Worm (Caenorhabditis elegans) whole organism, L4 larva: ENCODE results near the gene F13E9.5.

ENCODE experiments used
- F37D6.2 ChIP-seq: sonication (generic microtip); optimal IDR thresholded peaks from 2 replicates; lab custom pipeline; 2016; ENCODE audit warnings: mild to moderate bottlenecking, missing genetic modification characterization, missing compliant biosample characterization
- F44E2.7 ChIP-seq: fragments of 200-800 bp; sonication (Bioruptor generic); IDR thresholded peaks from 2 replicates; pipeline ENCODE4 v2.1.2; 2022; ENCODE audit warnings: missing genetic modification characterization, missing compliant biosample characterization
- F49E8.2 ChIP-seq: sonication (generic microtip); optimal IDR thresholded peaks from 2 replicates; lab custom pipeline; 2016; ENCODE audit warnings: missing compliant biosample characterization, mild to moderate bottlenecking, missing genetic modification characterization, borderline replicate concordance
- R02D3.7 ChIP-seq: fragments of 150-350 bp; sonication (generic microtip); optimal IDR thresholded peaks from 3 replicates; lab custom pipeline; 2014; ENCODE audit warnings: missing biosample characterization, missing genetic modification characterization
- T20F7.1 ChIP-seq: fragments of 200-800 bp; sonication (Bioruptor generic); optimal IDR thresholded peaks from 2 replicates; lab custom pipeline; 2018; ENCODE audit warnings: mild to moderate bottlenecking, missing genetic modification characterization, missing compliant biosample characterization
- Y48G9A.11 ChIP-seq: fragments of 200-800 bp; sonication (Bioruptor generic); IDR thresholded peaks from 2 replicates; pipeline ENCODE4 v1.3.6; 2022; ENCODE audit warnings: missing genetic modification reagents, missing genetic modification characterization, missing compliant biosample characterization
- Y5F2A.4 ChIP-seq: fragments of 200-800 bp; sonication (Bioruptor generic); optimal IDR thresholded peaks from 2 replicates; lab custom pipeline; 2018; ENCODE audit warnings: mild to moderate bottlenecking, missing genetic modification characterization, missing compliant biosample characterization
- arid-1 ChIP-seq: fragments of 200-800 bp; sonication (Bioruptor generic); conservative IDR thresholded peaks from 2 replicates; pipeline ENCODE4 v1.3.6; 2022; ENCODE audit warnings: missing genetic modification reagents, missing genetic modification characterization, missing compliant biosample characterization
- ceh-20 ChIP-seq: fragments of 200-800 bp; sonication (Bioruptor generic); IDR thresholded peaks from 2 replicates; pipeline ENCODE4 v1.3.6; 2022; ENCODE audit warnings: missing genetic modification reagents, missing genetic modification characterization, missing compliant biosample characterization
- ceh-28 ChIP-seq: fragments of 150-350 bp; optimal IDR thresholded peaks from 2 replicates; lab custom pipeline; 2014; ENCODE audit warnings: missing biosample characterization, missing genetic modification reagents, missing genetic modification characterization
- ceh-32 ChIP-seq: sonication (generic microtip); optimal IDR thresholded peaks from 2 replicates; lab custom pipeline; 2016; ENCODE audit warnings: mild to moderate bottlenecking, missing genetic modification characterization, missing compliant biosample characterization; ENCODE audit not compliant: poor library complexity
- ceh-44 ChIP-seq: fragments of 200-800 bp; sonication (Bioruptor generic); IDR thresholded peaks from 2 replicates; pipeline ENCODE4 v1.3.6; 2022; ENCODE audit warnings: missing genetic modification reagents, missing genetic modification characterization, missing compliant biosample characterization
- ces-1 ChIP-seq: fragments of 150-350 bp; sonication (generic microtip); optimal IDR thresholded peaks from 4 replicates; lab custom pipeline; 2014; ENCODE audit warnings: missing biosample characterization, missing genetic modification reagents, missing genetic modification characterization
- ctbp-1 ChIP-seq: fragments of 200-800 bp; sonication (Bioruptor generic); IDR thresholded peaks from 2 replicates; pipeline ENCODE4 v1.3.6; 2022; ENCODE audit warnings: missing genetic modification reagents, missing genetic modification characterization, missing compliant biosample characterization
- daf-12 ChIP-seq: fragments of 150-350 bp; optimal IDR thresholded peaks from 2 replicates; lab custom pipeline; 2014; ENCODE audit warnings: missing biosample characterization, missing genetic modification reagents, missing genetic modification characterization
- egl-43 ChIP-seq: fragments of 200-800 bp; sonication (Bioruptor generic); IDR thresholded peaks from 2 replicates; pipeline ENCODE4 v1.3.6; 2022; ENCODE audit warnings: missing genetic modification reagents, missing genetic modification characterization, missing compliant biosample characterization
- fkh-10 ChIP-seq: fragments of 150-350 bp; optimal IDR thresholded peaks from 2 replicates; lab custom pipeline; 2014; ENCODE audit warnings: missing biosample characterization, missing genetic modification reagents, missing genetic modification characterization
- fos-1 ChIP-seq: fragments of 150-350 bp; optimal IDR thresholded peaks from 2 replicates; lab custom pipeline; 2014; ENCODE audit warnings: missing biosample characterization, missing genetic modification characterization
- hif-1 ChIP-seq, 2 experiments: sonication (generic microtip); optimal IDR thresholded peaks; 2 replicates each; lab custom pipeline; 2016 to 2017; ENCODE audit warnings: missing compliant biosample characterization in 2 of 2, missing genetic modification characterization in 2 of 2, missing genetic modification reagents in 2 of 2, missing genotype in 2 of 2, mild to moderate bottlenecking in 1 of 2
- hlh-11 ChIP-seq: fragments of 200-800 bp; sonication (Bioruptor generic); optimal IDR thresholded peaks from 2 replicates; lab custom pipeline; 2018; ENCODE audit warnings: mild to moderate bottlenecking, missing genetic modification characterization, missing compliant biosample characterization
- hlh-30 ChIP-seq: sonication (generic microtip); optimal IDR thresholded peaks from 2 replicates; lab custom pipeline; 2017; ENCODE audit warnings: antibody characterized with exemption, mild to moderate bottlenecking, missing genetic modification characterization, missing compliant biosample characterization; ENCODE audit not compliant: insufficient read depth
- hmg-1.1 ChIP-seq: fragments of 200-800 bp; sonication (Bioruptor generic); IDR thresholded peaks from 2 replicates; pipeline ENCODE4 v1.3.6; 2022; ENCODE audit warnings: missing genetic modification reagents, missing genetic modification characterization, missing compliant biosample characterization
- lin-15B ChIP-seq: fragments of 150-350 bp; sonication (generic microtip); optimal IDR thresholded peaks from 3 replicates; lab custom pipeline; 2014; ENCODE audit warnings: missing biosample characterization, missing genetic modification characterization
- lsy-2 ChIP-seq, 2 experiments: fragments of 150-350 bp in 1 of 2; sonication (generic microtip) in 1 of 2; optimal IDR thresholded peaks; 2 replicates each; lab custom pipeline; 2014 to 2017; ENCODE audit warnings: missing biosample characterization in 2 of 2, missing genetic modification characterization in 2 of 2
- mdl-1 ChIP-seq, 2 experiments: fragments of 150-350 bp in 1 of 2; sonication (generic microtip) in 1 of 2; optimal IDR thresholded peaks; 2 replicates each; lab custom pipeline; 2014 to 2017; ENCODE audit warnings: missing biosample characterization in 2 of 2, missing genetic modification characterization in 2 of 2
- mdt-29 ChIP-seq: fragments of 200-800 bp; sonication (Bioruptor generic); IDR thresholded peaks from 2 replicates; pipeline ENCODE4 v1.3.6; 2022; ENCODE audit warnings: missing genetic modification reagents, missing genetic modification characterization, missing compliant biosample characterization
- mep-1 ChIP-seq: fragments of 150-350 bp; sonication (generic microtip); optimal IDR thresholded peaks from 3 replicates; lab custom pipeline; 2014; ENCODE audit warnings: missing biosample characterization, missing genetic modification characterization
- mes-2 ChIP-seq: sonication (generic microtip); optimal IDR thresholded peaks from 2 replicates; lab custom pipeline; 2016; ENCODE audit warnings: missing genotype, mild to moderate bottlenecking, missing genetic modification characterization, missing compliant biosample characterization; ENCODE audit not compliant: poor library complexity, severe bottlenecking
- mxl-3 ChIP-seq: fragments of 200-800 bp; sonication (Bioruptor generic); optimal IDR thresholded peaks from 2 replicates; lab custom pipeline; 2018; ENCODE audit warnings: mild to moderate bottlenecking, missing genetic modification characterization, missing compliant biosample characterization
- nhr-10 ChIP-seq: fragments of 150-350 bp; optimal IDR thresholded peaks from 2 replicates; lab custom pipeline; 2014; ENCODE audit warnings: missing biosample characterization, missing genetic modification characterization
- nhr-11 ChIP-seq: fragments of 150-350 bp; optimal IDR thresholded peaks from 2 replicates; lab custom pipeline; 2014; ENCODE audit warnings: missing biosample characterization, missing genetic modification characterization
- nhr-28 ChIP-seq: fragments of 150-350 bp; optimal IDR thresholded peaks from 2 replicates; lab custom pipeline; 2014; ENCODE audit warnings: missing biosample characterization, missing genetic modification characterization
- nhr-41 ChIP-seq: fragments of 200-800 bp; sonication (Bioruptor generic); IDR thresholded peaks from 2 replicates; pipeline ENCODE4 v1.3.6; 2022; ENCODE audit warnings: missing genetic modification reagents, missing genetic modification characterization, missing compliant biosample characterization
- nhr-42 ChIP-seq: fragments of 200-800 bp; sonication (Bioruptor generic); IDR thresholded peaks from 2 replicates; pipeline ENCODE4 v1.3.6; 2022; ENCODE audit warnings: missing genetic modification characterization, missing compliant biosample characterization
- nhr-6 ChIP-seq: fragments of 150-350 bp; optimal IDR thresholded peaks from 2 replicates; lab custom pipeline; 2014; ENCODE audit warnings: missing biosample characterization, missing genetic modification characterization
- nhr-76 ChIP-seq: fragments of 150-350 bp; optimal IDR thresholded peaks from 2 replicates; lab custom pipeline; 2014; ENCODE audit warnings: missing biosample characterization, missing genetic modification characterization
- nhr-77 ChIP-seq: fragments of 150-350 bp; optimal IDR thresholded peaks from 2 replicates; lab custom pipeline; 2014; ENCODE audit warnings: missing biosample characterization, missing genetic modification characterization
- pha-4 ChIP-seq, 2 experiments: fragments of 150-350 bp in 1 of 2; fragments of 200-800 bp in 1 of 2; sonication (Bioruptor generic) in 1 of 2; IDR thresholded peaks in 1 of 2; optimal IDR thresholded peaks in 1 of 2; 2 replicates each; pipeline versions ENCODE4 v1.3.6 to Lab custom; 2014 to 2022; ENCODE audit warnings: missing genetic modification characterization in 2 of 2, missing genetic modification reagents in 2 of 2, missing biosample characterization in 1 of 2, missing compliant biosample characterization in 1 of 2
- snpc-1.2 ChIP-seq: fragments of 200-800 bp; sonication (Bioruptor generic); IDR thresholded peaks from 2 replicates; pipeline ENCODE4 v1.3.6; 2022; ENCODE audit warnings: missing genetic modification reagents, missing genetic modification characterization, missing compliant biosample characterization
- spr-1 ChIP-seq: sonication (generic microtip); optimal IDR thresholded peaks from 2 replicates; lab custom pipeline; 2016; ENCODE audit warnings: mild to moderate bottlenecking, missing genetic modification characterization, missing compliant biosample characterization
- unc-130 ChIP-seq: sonication (generic microtip); optimal IDR thresholded peaks from 2 replicates; lab custom pipeline; 2016; ENCODE audit warnings: missing genetic modification reagents, missing genetic modification characterization, missing compliant biosample characterization
- unc-39 ChIP-seq: sonication (generic microtip); optimal IDR thresholded peaks from 2 replicates; lab custom pipeline; 2017; ENCODE audit warnings: missing biosample characterization, missing genetic modification characterization
- zfp-3 ChIP-seq: fragments of 200-800 bp; sonication (Bioruptor generic); conservative IDR thresholded peaks from 2 replicates; pipeline ENCODE4 v1.3.6; 2022; ENCODE audit warnings: missing genetic modification reagents, missing genetic modification characterization, missing compliant biosample characterization
- ztf-7 ChIP-seq: fragments of 150-350 bp; optimal IDR thresholded peaks from 2 replicates; lab custom pipeline; 2014; ENCODE audit warnings: missing biosample characterization, missing genetic modification characterization

The F13E9.5 gene

DNA sequence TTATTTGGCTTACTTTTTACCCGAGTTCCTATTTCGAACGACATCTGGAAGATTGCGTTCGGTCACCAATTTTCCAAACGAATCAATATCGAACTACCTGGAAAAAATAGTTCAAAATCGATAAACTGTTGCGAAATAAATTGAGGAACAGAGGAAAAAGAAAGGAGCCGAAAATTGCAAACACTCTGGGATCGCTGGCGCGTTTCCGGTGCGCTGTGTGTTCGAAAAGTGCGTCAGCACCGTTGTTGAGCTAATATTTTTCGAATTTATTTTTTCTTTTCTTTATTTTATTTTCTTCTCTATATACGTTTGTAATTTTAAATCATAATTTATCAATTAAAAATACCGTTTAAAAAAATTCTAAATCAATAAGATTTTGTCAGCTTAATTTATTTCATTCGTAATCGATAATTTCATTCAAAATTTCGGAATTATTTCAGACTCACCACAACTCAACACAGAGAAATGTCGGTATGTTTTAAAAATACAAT lies 48.9 kb upstream of the F13E9.5 start, which contains the start of the genes dnc-1 and lsm-7 (continued):
- TF ChIP-seq F44E2.7 (GFP tag; lab: Robert Waterston, UW) (no peak), snpc-1.2 (GFP tag; lab: Robert Waterston, UW) (peak; percentile 55; the same call in 1 of the 2 replicates), nhr-76 (no peak), lsy-2 (tag; optimal IDR thresholded peaks at IDR 0.05; lab: Kevin White, UChicago) (peak in 1 of 2 experiments; percentile 91), unc-39 (tag; lab: Kevin White, UChicago) (no peak), arid-1 (GFP tag; lab: Robert Waterston, UW) (no peak; the same call in 1 of the 2 replicates), Y5F2A.4 (GFP tag; lab: Kevin White, UChicago) (no peak), ztf-7 (tag; lab: Kevin White, UChicago) (peak; percentile 5), F49E8.2 (no peak), R02D3.7 (no peak), ctbp-1 (GFP tag; lab: Robert Waterston, UW) (peak; percentile 65; the same call in 1 of the 2 replicates), mdl-1 (tag; optimal IDR thresholded peaks at IDR 0.05; lab: Kevin White, UChicago) (peak in 1 of 2 experiments; percentile 48), nhr-77 (tag; lab: Kevin White, UChicago) (peak; percentile 70), hlh-11 (tag; lab: Kevin White, UChicago) (peak; percentile 79), zfp-3 (GFP tag; lab: Robert Waterston, UW) (peak; percentile 81), ceh-28 (no peak)

DNA sequence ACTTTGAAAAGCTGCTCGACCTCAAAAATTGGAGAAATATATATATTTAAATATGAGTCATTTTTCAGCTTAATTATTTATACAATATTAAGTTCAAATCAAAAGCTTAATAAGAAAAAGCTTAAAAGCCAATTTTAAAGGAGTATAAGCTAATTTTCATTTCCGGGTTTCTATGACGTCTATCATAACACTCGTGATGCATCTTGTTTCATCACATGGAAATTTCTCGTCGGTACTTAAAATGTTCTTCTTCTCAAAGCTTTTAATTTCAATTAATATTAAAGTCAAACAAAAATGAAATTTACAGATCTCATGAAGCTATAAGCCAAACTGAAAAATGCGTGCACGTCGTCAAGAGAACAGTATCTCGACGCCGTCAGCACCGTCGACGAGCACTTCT lies 35.6 kb upstream of the F13E9.5 start, which contains the start of gene rbr-2:
Gene rbr-2, plus strand, starts transcription at position 301 of the 400 bp plus-strand sequence.
- TF ChIP-seq hlh-30 (tag; lab: Kevin White, UChicago) (peak; percentile 7), hmg-1.1 (no peak), nhr-42 (GFP tag; lab: Robert Waterston, UW) (no peak), nhr-10 (tag; lab: Kevin White, UChicago) (no peak), ztf-7 (tag; lab: Kevin White, UChicago) (no peak)

DNA sequence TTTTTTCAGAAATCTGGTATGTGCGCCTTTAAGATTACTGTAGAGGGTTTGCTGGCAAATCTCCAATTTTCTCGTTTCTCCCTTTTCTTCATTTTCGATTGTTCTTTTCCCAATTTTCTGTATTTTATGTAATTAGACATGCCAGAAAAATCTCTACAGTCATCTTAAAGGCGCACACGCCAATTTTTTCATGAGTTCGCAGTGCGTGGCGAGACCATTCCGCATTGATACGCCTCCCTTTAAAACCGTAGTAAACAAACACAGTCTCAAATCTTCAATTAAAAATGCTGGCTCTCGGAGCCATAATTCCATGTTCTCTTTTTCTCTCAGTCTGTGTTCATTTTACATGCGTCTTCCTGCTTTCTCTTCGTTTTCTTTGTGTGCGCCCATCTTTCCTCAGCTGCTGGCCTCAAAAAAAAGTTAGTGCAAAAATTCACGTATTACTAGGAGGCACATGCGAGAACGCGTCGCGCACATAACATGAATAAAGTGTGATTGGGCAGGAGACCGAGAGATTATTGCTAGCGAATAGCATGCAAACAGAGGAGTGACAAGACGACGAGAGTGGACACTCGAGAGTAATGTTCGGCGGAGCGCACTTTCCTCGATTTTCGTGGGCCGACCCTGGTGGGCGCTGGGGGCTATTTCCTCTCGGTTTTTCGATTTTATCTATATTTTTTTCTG lies 34.9 kb upstream of the F13E9.5 start:
- peak; percentile 42; the same call in 1 of the 2 replicates for TF ChIP-seq nhr-42 (GFP tag; lab: Robert Waterston, UW)
- no peak for TF ChIP-seq unc-130 (GFP tag; lab: Kevin White, UChicago)
- no peak for TF ChIP-seq fos-1 (tag; lab: Kevin White, UChicago)
- peak; percentile 77 for TF ChIP-seq nhr-11 (tag; lab: Kevin White, UChicago)
- no peak for TF ChIP-seq nhr-41 (GFP tag; lab: Robert Waterston, UW)
- peak; percentile 25 to 90 for TF ChIP-seq mdl-1 (tag; optimal IDR thresholded peaks at IDR 0.05; lab: Kevin White, UChicago)
- TF ChIP-seq mep-1: peak; percentile 87
- TF ChIP-seq spr-1 (tag; lab: Kevin White, UChicago): no peak
- peak; percentile 89 to 99 for TF ChIP-seq hif-1 (tag; optimal IDR thresholded peaks at IDR 0.05; lab: Kevin White, UChicago)
- no peak for TF ChIP-seq mdt-29 (GFP tag; lab: Robert Waterston, UW)
- no peak for TF ChIP-seq daf-12
- TF ChIP-seq nhr-28: peak; percentile 76
- TF ChIP-seq hmg-1.1: peak; percentile 86
- peak; percentile 43 for TF ChIP-seq nhr-6 (tag; lab: Kevin White, UChicago)
- TF ChIP-seq mes-2 (tag; lab: Kevin White, UChicago): peak; percentile 66
- peak; percentile 31 for TF ChIP-seq F37D6.2 (tag; lab: Kevin White, UChicago)
- TF ChIP-seq ceh-44: 0 out of 2 replicates have a peak, but pooled peaks have one; percentile 4
- TF ChIP-seq ces-1: no peak
- no peak for TF ChIP-seq egl-43
- no peak for TF ChIP-seq ceh-32 (tag; lab: Kevin White, UChicago)
- peak; percentile 56 for TF ChIP-seq T20F7.1 (GFP tag; lab: Kevin White, UChicago)
- peak; percentile 40 for TF ChIP-seq fkh-10 (GFP tag; lab: Kevin White, UChicago)
- TF ChIP-seq pha-4 (GFP tag; IDR thresholded peaks at IDR 0.05; lab: Robert Waterston, UW): no peak
- peak; percentile 74 for TF ChIP-seq pha-4 (tag; optimal IDR thresholded peaks at IDR 0.05; lab: Kevin White, UChicago)
- TF ChIP-seq arid-1 (GFP tag; lab: Robert Waterston, UW): 0 out of 2 replicates have a peak, but pooled peaks have one; percentile 36
- TF ChIP-seq hlh-11 (tag; lab: Kevin White, UChicago): peak; percentile 93
- peak; percentile 89 for TF ChIP-seq mxl-3 (GFP tag; lab: Kevin White, UChicago)
- no peak for TF ChIP-seq Y48G9A.11 (GFP tag; lab: Robert Waterston, UW)
- TF ChIP-seq snpc-1.2 (GFP tag; lab: Robert Waterston, UW): 0 out of 2 replicates have a peak, but pooled peaks have one; percentile 44
- TF ChIP-seq ceh-20 (GFP tag; lab: Robert Waterston, UW): peak; percentile 53; the same call in 1 of the 2 replicates
- no peak for TF ChIP-seq lin-15B (tag; lab: Kevin White, UChicago)
